Worm (Caenorhabditis elegans): Measurements from ENCODE around the gene F56D6.9.

F56D6.9 gene

ce11 chrIV:3869875-3870274, 22.3 kb upstream of the F56D6.9 start:
- TF ChIP-seq elt-1 (tag; optimal IDR thresholded peaks at IDR 0.05; ENCODE audit: borderline replicate concordance, insufficient read depth): no peak
- no peak for TF ChIP-seq lin-13 (tag; optimal IDR thresholded peaks at IDR 0.05)
- TF ChIP-seq ceh-83 (GFP tag; optimal IDR thresholded peaks at IDR 0.05): no peak
- no peak for TF ChIP-seq nhr-28 (tag; optimal IDR thresholded peaks at IDR 0.05)
- TF ChIP-seq mab-5 (tag; optimal IDR thresholded peaks at IDR 0.05): no peak
- TF ChIP-seq ceh-39 (tag; optimal IDR thresholded peaks at IDR 0.05): no peak
- no peak for TF ChIP-seq nhr-76 (tag; optimal IDR thresholded peaks at IDR 0.05)

ce11 chrIV:3873195-3873594, 18.9 kb upstream of the F56D6.9 start:
- TF ChIP-seq lin-13 (tag; optimal IDR thresholded peaks at IDR 0.05): no peak
- no peak for TF ChIP-seq ham-2 (GFP tag; optimal IDR thresholded peaks at IDR 0.05)
- no peak for TF ChIP-seq nhr-76 (tag; optimal IDR thresholded peaks at IDR 0.05)
- no peak for TF ChIP-seq mep-1 (tag; optimal IDR thresholded peaks at IDR 0.05)
- TF ChIP-seq nhr-237 (tag; optimal IDR thresholded peaks at IDR 0.05): no peak
- TF ChIP-seq pha-4 (tag; optimal IDR thresholded peaks at IDR 0.05): no peak
- TF ChIP-seq ceh-83 (GFP tag; optimal IDR thresholded peaks at IDR 0.05): no peak
- no peak for TF ChIP-seq elt-1 (tag; optimal IDR thresholded peaks at IDR 0.05; ENCODE audit: borderline replicate concordance, insufficient read depth)
- no peak for TF ChIP-seq mab-5 (tag; optimal IDR thresholded peaks at IDR 0.05)
- no peak for TF ChIP-seq tbx-8 (GFP tag; optimal IDR thresholded peaks at IDR 0.05)
- TF ChIP-seq unc-39 (tag; optimal IDR thresholded peaks at IDR 0.05): no peak

- TF ChIP-seq flh-1 (GFP tag; optimal IDR thresholded peaks at IDR 0.05) (no peak), zip-8 (tag; optimal IDR thresholded peaks at IDR 0.05) (no peak), ces-1 (GFP tag; optimal IDR thresholded peaks at IDR 0.05) (no peak), bed-3 (GFP tag; optimal IDR thresholded peaks at IDR 0.05) (no peak), nhr-28 (tag; optimal IDR thresholded peaks at IDR 0.05) (no peak), pha-4 (tag; optimal IDR thresholded peaks at IDR 0.05) (no peak), lsy-2 (tag; optimal IDR thresholded peaks at IDR 0.05) (no peak), ceh-83 (GFP tag; optimal IDR thresholded peaks at IDR 0.05) (no peak)
These were observed 18.4 kb upstream of the F56D6.9 start, which contains the start of gene F37C4.5 for ce11 chrIV:3873706-3874105. Gene F37C4.5, minus strand, starts transcription at chrIV:3873806.

ce11 chrIV:3874417-3874816, 17.7 kb upstream of the F56D6.9 start:
- no peak for TF ChIP-seq pha-4 (tag; optimal IDR thresholded peaks at IDR 0.05)
- peak; percentile 34 for TF ChIP-seq ceh-83 (GFP tag; optimal IDR thresholded peaks at IDR 0.05)
- peak; percentile 18 for TF ChIP-seq sptf-1 (tag; optimal IDR thresholded peaks at IDR 0.05)

ce11 chrIV:3875260-3875659, 16.9 kb upstream of the F56D6.9 start:
- no peak for TF ChIP-seq elt-3 (tag; optimal IDR thresholded peaks at IDR 0.05)

- TF ChIP-seq lin-32 (GFP tag; optimal IDR thresholded peaks at IDR 0.05) (no peak), nhr-237 (tag; optimal IDR thresholded peaks at IDR 0.05) (no peak), lsy-2 (tag; optimal IDR thresholded peaks at IDR 0.05) (no peak)
These were observed 15.2 kb upstream of the F56D6.9 start for ce11 chrIV:3876955-3877354.

ce11 chrIV:3878283-3878938, 13.7 kb upstream of the F56D6.9 start, which contains the start of gene F37C4.6:
Gene F37C4.6, minus strand, starts transcription at chrIV:3878333.
- TF ChIP-seq mep-1 (tag; optimal IDR thresholded peaks at IDR 0.05) (no peak), pha-4 (tag; optimal IDR thresholded peaks at IDR 0.05) (no peak), flh-1 (GFP tag; optimal IDR thresholded peaks at IDR 0.05) (no peak), lin-13 (tag; optimal IDR thresholded peaks at IDR 0.05) (no peak), elt-3 (tag; optimal IDR thresholded peaks at IDR 0.05) (no peak)

ce11 chrIV:3881119-3881518, 11.0 kb upstream of the F56D6.9 start, which contains the start of the genes F37C4.8 and oac-23:
Gene F37C4.8, minus strand, starts transcription at chrIV:3881219.
Gene oac-23, plus strand, starts transcription at chrIV:3881441.
- TF ChIP-seq drap-1 (GFP tag; optimal IDR thresholded peaks at IDR 0.05) (no peak), tbx-8 (GFP tag; optimal IDR thresholded peaks at IDR 0.05) (no peak), unc-39 (tag; optimal IDR thresholded peaks at IDR 0.05) (no peak), unc-120 (tag; optimal IDR thresholded peaks at IDR 0.05; ENCODE audit: poor library complexity, severe bottlenecking) (no peak), snpc-4 (tag; optimal IDR thresholded peaks at IDR 0.05) (no peak), nhr-28 (tag; optimal IDR thresholded peaks at IDR 0.05) (no peak), ceh-83 (GFP tag; optimal IDR thresholded peaks at IDR 0.05) (no peak), cnd-1 (tag; optimal IDR thresholded peaks at IDR 0.05) (no peak)
